Worm (Caenorhabditis elegans) whole organism, L2 larva: ENCODE measurements around the gene fipr-7.

Experiments used
- ZK546.5 ChIP-seq: sonication (generic microtip); optimal IDR thresholded peaks from 2 replicates; lab custom pipeline; 2017; ENCODE audit warnings: missing biosample characterization, missing genetic modification characterization
- ama-1 ChIP-seq: fragments of 150-350 bp; optimal IDR thresholded peaks from 2 replicates; lab custom pipeline; 2018; ENCODE audit warnings: inconsistent platforms
- egl-27 ChIP-seq: sonication (generic microtip); optimal IDR thresholded peaks from 3 replicates; lab custom pipeline; 2017; ENCODE audit warnings: missing biosample characterization, missing genetic modification reagents, missing genetic modification characterization
- fos-1 ChIP-seq: fragments of 150-350 bp; optimal IDR thresholded peaks from 2 replicates; lab custom pipeline; 2014; ENCODE audit warnings: missing biosample characterization, missing genetic modification characterization
- nhr-10 ChIP-seq: sonication (generic microtip); optimal IDR thresholded peaks from 2 replicates; lab custom pipeline; 2017; ENCODE audit warnings: missing biosample characterization, missing genetic modification characterization
- nhr-11 ChIP-seq: fragments of 150-350 bp; optimal IDR thresholded peaks from 2 replicates; lab custom pipeline; 2014; ENCODE audit warnings: missing biosample characterization, missing genetic modification characterization
- nhr-21 ChIP-seq: fragments of 150-350 bp; optimal IDR thresholded peaks from 2 replicates; lab custom pipeline; 2014; ENCODE audit warnings: missing biosample characterization, missing genetic modification characterization
- nhr-6 ChIP-seq: fragments of 150-350 bp; optimal IDR thresholded peaks from 2 replicates; lab custom pipeline; 2014; ENCODE audit warnings: missing biosample characterization, missing genetic modification characterization
- sem-4 ChIP-seq: fragments of 150-350 bp; optimal IDR thresholded peaks from 2 replicates; lab custom pipeline; 2014; ENCODE audit warnings: missing biosample characterization, missing genetic modification reagents, missing genetic modification characterization
- sma-3 ChIP-seq: sonication (generic microtip); optimal IDR thresholded peaks from 2 replicates; lab custom pipeline; 2016; ENCODE audit warnings: missing genetic modification reagents, missing genetic modification characterization, missing compliant biosample characterization
- sma-9 ChIP-seq, 2 experiments: fragments of 150-350 bp in 1 of 2; sonication (generic microtip) in 1 of 2; optimal IDR thresholded peaks; 2 replicates each; lab custom pipeline; 2014 to 2016; ENCODE audit warnings: missing genetic modification characterization in 2 of 2, mild to moderate bottlenecking in 1 of 2, missing biosample characterization in 1 of 2, missing compliant biosample characterization in 1 of 2, missing genetic modification reagents in 1 of 2, moderate library complexity in 1 of 2

fipr-7 gene

ce11 chrV:10277579-10277978, 48.0 kb downstream of the fipr-7 start, which contains the start of gene lys-1:
Gene lys-1 (plus strand): TSS chrV:10277904.
- TF ChIP-seq ama-1 (lab: Kevin White, UChicago) (no peak), sma-9 (GFP tag; optimal IDR thresholded peaks at IDR 0.05; lab: Kevin White, UChicago) (peak; percentile 35), sma-9 (tag; optimal IDR thresholded peaks at IDR 0.05; lab: Kevin White, UChicago) (no peak), fos-1 (peak; percentile 95), nhr-10 (tag; lab: Kevin White, UChicago) (no peak), nhr-6 (tag; lab: Kevin White, UChicago) (no peak), ZK546.5 (tag; lab: Kevin White, UChicago) (no peak), sem-4 (tag; lab: Kevin White, UChicago) (no peak), nhr-11 (no peak), egl-27 (tag; lab: Kevin White, UChicago) (no peak), sma-3 (GFP tag; lab: Kevin White, UChicago) (no peak), nhr-21 (tag; lab: Kevin White, UChicago) (no peak)
